Worm (Caenorhabditis elegans) whole organism, mixed stage, embryonic: ENCODE data around the gene fbxa-190.

Source experiments
- bed-3 ChIP-seq: fragments of 200-800 bp; sonication (Bioruptor generic); optimal IDR thresholded peaks from 3 replicates; lab custom pipeline; 2018; ENCODE audit warnings: mild to moderate bottlenecking, missing genetic modification characterization, moderate library complexity, missing compliant biosample characterization
- elt-3 ChIP-seq: fragments of 150-350 bp; optimal IDR thresholded peaks from 2 replicates; lab custom pipeline; 2014; ENCODE audit warnings: missing biosample characterization, missing genetic modification characterization
- flh-1 ChIP-seq: fragments of 200-800 bp; sonication (Bioruptor generic); optimal IDR thresholded peaks from 2 replicates; lab custom pipeline; 2018; ENCODE audit warnings: mild to moderate bottlenecking, missing genetic modification characterization, moderate library complexity, missing compliant biosample characterization

DNA sequence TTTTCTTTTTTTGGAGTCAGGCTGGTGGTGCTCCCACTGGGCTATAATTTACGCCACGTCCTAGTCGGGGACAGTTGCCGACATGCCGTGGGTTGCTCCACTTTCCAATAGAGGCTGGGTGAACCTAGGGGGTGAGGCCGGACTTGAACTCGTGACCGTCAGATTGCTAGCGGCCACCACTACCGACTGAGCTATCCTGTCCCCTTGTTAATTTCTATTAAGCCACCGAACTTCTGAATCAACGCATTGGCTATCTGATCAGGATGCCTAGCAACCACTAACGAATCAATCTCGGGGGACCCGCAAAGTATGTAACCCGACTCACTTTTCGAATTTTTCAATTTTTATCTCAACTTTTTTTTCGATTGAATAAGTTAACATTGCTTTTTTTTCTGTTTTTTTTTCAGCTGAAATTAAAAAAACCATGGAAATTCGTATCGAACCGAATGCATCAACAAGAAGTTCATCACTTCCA lies 15.1 kb downstream of the fbxa-190 start, which contains the start of gene F56C3.1:
- TF ChIP-seq elt-3 (tag; lab: Kevin White, UChicago), result no peak
- TF ChIP-seq flh-1 (GFP tag; lab: Kevin White, UChicago), result no peak
- TF ChIP-seq bed-3 (GFP tag; lab: Kevin White, UChicago), result no peak
